Fruit fly (Drosophila melanogaster): Measurements from ENCODE around the gene CG3726.

DNA sequence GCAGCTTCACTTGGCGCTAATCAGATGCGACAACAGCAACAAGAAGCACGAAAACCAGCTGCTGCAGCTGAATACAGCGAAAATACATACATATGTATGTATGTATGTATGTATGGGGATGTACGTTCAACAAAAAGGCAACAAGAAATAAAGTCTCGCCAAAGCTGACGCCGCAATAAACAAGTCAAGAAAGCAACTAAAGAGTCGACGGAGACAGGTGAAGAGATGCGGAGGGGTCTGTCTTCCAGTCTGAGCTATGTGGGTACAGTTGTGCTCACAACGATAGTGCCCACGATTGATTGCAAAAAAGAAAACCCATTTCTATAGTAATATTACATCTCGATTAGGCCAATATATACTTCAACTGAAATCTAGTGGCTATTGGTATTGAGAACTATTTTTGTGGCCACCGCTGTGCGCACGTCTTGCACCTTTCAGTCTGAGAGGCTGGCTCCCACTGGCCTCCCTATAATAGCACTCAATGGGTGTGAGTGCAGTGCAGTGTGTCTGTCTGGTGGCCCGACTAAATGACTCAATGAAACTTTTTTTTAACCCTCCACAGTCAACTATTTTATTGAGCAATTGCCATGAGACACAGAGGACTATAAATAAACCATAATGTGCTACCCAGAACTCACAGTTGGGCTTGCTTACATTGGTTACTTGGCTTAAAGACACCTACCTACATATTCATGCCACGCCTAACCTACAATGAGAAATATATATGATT is 20.9 kb upstream of the CG3726 start:
- TF ChIP-seq fkh (GFP tag; optimal IDR thresholded peaks at IDR 0.05) (peak; percentile 1), Hr38 (GFP tag; optimal IDR thresholded peaks at IDR 0.05) (peak; percentile 95), Sox102F (GFP tag; optimal IDR thresholded peaks at IDR 0.05) (peak; percentile 95), CG4318 (GFP tag; optimal IDR thresholded peaks at IDR 0.05) (peak; percentile 98), fd85E (GFP tag; optimal IDR thresholded peaks at IDR 0.05) (peak; percentile 96), Blimp-1 (GFP tag; optimal IDR thresholded peaks at IDR 0.05) (peak; percentile 83), CG3032 (tag; optimal IDR thresholded peaks at IDR 0.05) (peak; percentile 99), svp (GFP tag) (peak; percentile 99), dac (GFP tag; optimal IDR thresholded peaks at IDR 0.05) (peak; percentile 98), vri (GFP tag; optimal IDR thresholded peaks at IDR 0.05) (peak; percentile 94), lz (GFP tag; optimal IDR thresholded peaks at IDR 0.05) (peak; percentile 97), Gug (GFP tag; IDR thresholded peaks at IDR 0.05) (peak; percentile 98)

Data from whole organism, prepupa.